Worm (Caenorhabditis elegans): ENCODE data around the gene git-1.

ce11 chrX:10568385-10569149 lies 43.9 kb downstream of the git-1 start:
- peak; percentile 54 for TF ChIP-seq nhr-111 (GFP tag; optimal IDR thresholded peaks at IDR 0.05)
- peak; percentile 77 to 89 for TF ChIP-seq lsy-2 (tag; optimal IDR thresholded peaks at IDR 0.05)
- peak; percentile 8 for TF ChIP-seq pqm-1 (tag; optimal IDR thresholded peaks at IDR 0.05)
- peak; percentile 21 for TF ChIP-seq ama-1 (optimal IDR thresholded peaks at IDR 0.05)
- no peak for TF ChIP-seq unc-39 (tag; optimal IDR thresholded peaks at IDR 0.05)

Measured in whole organism, L4 larva.